3 worm cellular contexts compared by ENCODE assay signal in genomic region chrIII:13708415-13708814, ce11.
TF ChIP-seq lines count a peak whose summit lies in the region.

No protein-coding gene starts in this region.

TF ChIP-seq in whole organism, L3 larva, 47 proteins besides CTCF, POLR2A, EP300 and RAD21:
- no peak for TF ChIP-seq fos-1 (tag; optimal IDR thresholded peaks at IDR 0.05; lab: Kevin White, UChicago)
- TF ChIP-seq lin-15B (tag; optimal IDR thresholded peaks at IDR 0.05; lab: Kevin White, UChicago), result no peak
- TF ChIP-seq nfya-1 (tag; optimal IDR thresholded peaks at IDR 0.05; lab: Kevin White, UChicago; ENCODE audit: insufficient read depth), result peak; percentile 82

TF ChIP-seq in whole organism, late embryonic, 69 proteins besides CTCF, POLR2A, EP300 and RAD21:
- TF ChIP-seq ceh-31 (tag; optimal IDR thresholded peaks at IDR 0.05; lab: Kevin White, UChicago) (no peak), nfya-1 (tag; optimal IDR thresholded peaks at IDR 0.05; lab: Kevin White, UChicago) (peak; percentile 58), nhr-232 (tag; optimal IDR thresholded peaks at IDR 0.05; lab: Kevin White, UChicago) (no peak)

TF ChIP-seq in whole organism, young adult, 124 proteins besides CTCF, POLR2A, EP300 and RAD21:
- TF ChIP-seq ztf-6 (GFP tag; IDR thresholded peaks at IDR 0.05; lab: Robert Waterston, UW), result no peak
- peak; percentile 31; the same call in 1 of the 2 replicates for TF ChIP-seq nfyb-1 (GFP tag; IDR thresholded peaks at IDR 0.05; lab: Robert Waterston, UW)
